Worm (Caenorhabditis elegans): Measurements from ENCODE around the gene smoc-1.

Gene smoc-1

DNA sequence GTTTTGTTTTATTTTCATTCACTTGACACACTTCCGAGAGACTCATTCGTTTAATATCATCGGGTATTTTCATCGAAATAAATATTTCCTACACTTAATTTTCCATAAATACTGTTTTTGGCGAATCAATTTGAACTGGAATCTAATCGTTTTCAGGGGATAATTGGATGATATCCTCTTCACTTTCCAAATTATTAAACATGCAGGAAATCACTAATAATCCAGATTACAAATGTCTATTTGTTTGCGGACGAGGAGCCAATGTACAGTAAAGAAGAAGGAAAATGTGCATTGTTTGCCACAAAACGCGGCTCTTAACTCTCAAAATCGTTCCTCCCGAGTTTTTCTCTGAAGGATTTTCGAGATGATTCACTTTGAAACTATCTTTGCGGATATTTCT, 19.1 kb downstream of the smoc-1 start, which contains the start of gene F55A11.6:
TSS of gene F55A11.6 (plus strand) at position 301 of the 400 bp plus-strand sequence.
- TF ChIP-seq fkh-10 (GFP tag; optimal IDR thresholded peaks at IDR 0.05) = no peak
- TF ChIP-seq mml-1 (tag; optimal IDR thresholded peaks at IDR 0.05) = no peak
- TF ChIP-seq ceh-28 (tag; optimal IDR thresholded peaks at IDR 0.05) = no peak
- no peak for TF ChIP-seq unc-62 (GFP tag; optimal IDR thresholded peaks at IDR 0.05)
- no peak for TF ChIP-seq nhr-77 (tag; optimal IDR thresholded peaks at IDR 0.05)
- TF ChIP-seq jun-1 (tag; optimal IDR thresholded peaks at IDR 0.05) = no peak

DNA sequence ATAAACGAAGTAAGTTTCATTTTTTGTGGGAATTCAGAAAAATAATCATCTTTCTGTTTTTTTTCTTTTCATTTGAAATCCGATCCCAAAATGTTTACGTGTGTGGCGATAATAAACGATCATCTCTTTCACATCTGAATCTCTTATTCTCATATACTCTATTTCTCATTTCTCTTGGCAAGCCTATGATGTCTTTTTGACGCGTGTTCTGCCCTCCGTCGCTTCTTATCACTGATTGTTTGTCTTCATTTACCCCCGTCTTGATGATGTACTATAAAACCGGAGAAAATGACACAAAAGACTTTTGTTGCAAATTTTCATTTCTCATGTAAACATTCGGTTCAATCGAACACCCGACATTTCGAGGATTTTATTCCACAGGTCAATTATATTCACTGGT, 20.4 kb downstream of the smoc-1 start:
- peak; percentile 6 for TF ChIP-seq pha-4 (tag; optimal IDR thresholded peaks at IDR 0.05)
- TF ChIP-seq ama-1 (optimal IDR thresholded peaks at IDR 0.05) = no peak
- TF ChIP-seq nhr-28 (tag; optimal IDR thresholded peaks at IDR 0.05) = no peak
- peak; percentile 19 for TF ChIP-seq nfya-1 (tag; optimal IDR thresholded peaks at IDR 0.05; ENCODE audit: insufficient read depth)
- TF ChIP-seq elt-3 (tag; optimal IDR thresholded peaks at IDR 0.05) = peak in 1 of 3 experiments; percentile 42
- no peak for TF ChIP-seq nhr-237 (tag; optimal IDR thresholded peaks at IDR 0.05)
- peak; percentile 62 for TF ChIP-seq elt-2 (tag; optimal IDR thresholded peaks at IDR 0.05)
- TF ChIP-seq ceh-16 (tag; optimal IDR thresholded peaks at IDR 0.05) = no peak
- TF ChIP-seq sea-2 (GFP tag; optimal IDR thresholded peaks at IDR 0.05) = no peak
- peak; percentile 47 for TF ChIP-seq egl-5 (tag; optimal IDR thresholded peaks at IDR 0.05)
- TF ChIP-seq pqm-1 (tag; optimal IDR thresholded peaks at IDR 0.05) = peak; percentile 13

DNA sequence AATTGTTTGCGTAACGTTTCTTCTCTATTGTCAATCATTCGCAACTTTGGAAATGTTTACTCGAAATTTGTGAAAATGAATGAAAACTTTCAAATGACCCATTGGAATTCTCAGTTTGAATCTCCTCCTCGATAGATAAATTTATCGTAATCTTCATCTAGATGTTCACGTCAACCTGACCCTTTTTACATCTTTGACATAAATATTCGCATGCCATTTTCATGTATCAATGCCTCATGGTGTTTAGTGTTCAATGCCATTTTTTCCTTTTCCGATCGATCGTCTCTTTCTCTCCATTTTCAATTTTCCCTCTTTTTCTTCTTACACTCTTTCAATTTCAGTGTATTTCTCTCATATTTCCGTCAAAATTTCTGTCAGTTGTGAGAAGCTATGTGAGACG, 21.9 kb downstream of the smoc-1 start:
- TF ChIP-seq aly-2 (tag; optimal IDR thresholded peaks at IDR 0.05) (no peak), ceh-28 (tag; optimal IDR thresholded peaks at IDR 0.05) (no peak), ZK546.5 (tag; optimal IDR thresholded peaks at IDR 0.05) (no peak), fkh-2 (tag; optimal IDR thresholded peaks at IDR 0.05) (no peak), ceh-9 (tag; optimal IDR thresholded peaks at IDR 0.05) (no peak), nhr-43 (tag; optimal IDR thresholded peaks at IDR 0.05; ENCODE audit: poor library complexity, severe bottlenecking) (no peak), ama-1 (optimal IDR thresholded peaks at IDR 0.05) (no peak), nhr-77 (tag; optimal IDR thresholded peaks at IDR 0.05) (no peak), ceh-82 (tag; optimal IDR thresholded peaks at IDR 0.05) (no peak), nhr-25 (tag; optimal IDR thresholded peaks at IDR 0.05) (peak; percentile 73), eor-1 (tag; optimal IDR thresholded peaks at IDR 0.05) (no peak), hmg-11 (tag; optimal IDR thresholded peaks at IDR 0.05) (no peak), lsy-12 (tag; optimal IDR thresholded peaks at IDR 0.05) (no peak), egl-5 (tag; optimal IDR thresholded peaks at IDR 0.05) (no peak), nfya-1 (tag; optimal IDR thresholded peaks at IDR 0.05; ENCODE audit: insufficient read depth) (no peak), nhr-12 (tag; optimal IDR thresholded peaks at IDR 0.05) (no peak), nhr-67 (tag; optimal IDR thresholded peaks at IDR 0.05) (no peak), nhr-23 (tag; optimal IDR thresholded peaks at IDR 0.05) (peak; percentile 51), nhr-11 (tag; optimal IDR thresholded peaks at IDR 0.05) (no peak), R02D3.7 (tag; optimal IDR thresholded peaks at IDR 0.05) (no peak), ztf-11 (tag; optimal IDR thresholded peaks at IDR 0.05) (no peak), elt-1 (tag; optimal IDR thresholded peaks at IDR 0.05) (peak; percentile 95), ceh-16 (tag; optimal IDR thresholded peaks at IDR 0.05) (no peak), nhr-76 (tag; optimal IDR thresholded peaks at IDR 0.05) (no peak)

DNA sequence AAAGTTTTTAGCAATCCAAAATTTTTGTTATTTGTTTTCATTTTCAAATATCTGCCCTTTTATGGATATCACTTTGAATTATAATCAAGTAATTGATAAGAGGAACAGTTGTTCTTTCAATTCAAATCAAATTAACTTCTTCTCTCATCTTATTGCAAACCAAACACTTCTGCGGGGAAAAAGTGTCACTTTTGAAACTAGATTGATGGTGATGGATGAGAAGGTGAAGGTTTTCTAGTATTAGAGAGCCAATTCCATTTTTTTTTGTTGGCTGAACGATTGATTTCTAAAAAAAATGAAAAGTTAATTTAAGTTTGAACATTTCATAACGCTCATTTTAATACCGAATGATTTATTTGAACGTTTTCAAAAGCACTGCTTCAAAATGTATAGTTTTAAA, 22.4 kb downstream of the smoc-1 start:
- TF ChIP-seq ama-1 (optimal IDR thresholded peaks at IDR 0.05) (no peak), unc-62 (GFP tag; optimal IDR thresholded peaks at IDR 0.05) (peak; percentile 89)

DNA sequence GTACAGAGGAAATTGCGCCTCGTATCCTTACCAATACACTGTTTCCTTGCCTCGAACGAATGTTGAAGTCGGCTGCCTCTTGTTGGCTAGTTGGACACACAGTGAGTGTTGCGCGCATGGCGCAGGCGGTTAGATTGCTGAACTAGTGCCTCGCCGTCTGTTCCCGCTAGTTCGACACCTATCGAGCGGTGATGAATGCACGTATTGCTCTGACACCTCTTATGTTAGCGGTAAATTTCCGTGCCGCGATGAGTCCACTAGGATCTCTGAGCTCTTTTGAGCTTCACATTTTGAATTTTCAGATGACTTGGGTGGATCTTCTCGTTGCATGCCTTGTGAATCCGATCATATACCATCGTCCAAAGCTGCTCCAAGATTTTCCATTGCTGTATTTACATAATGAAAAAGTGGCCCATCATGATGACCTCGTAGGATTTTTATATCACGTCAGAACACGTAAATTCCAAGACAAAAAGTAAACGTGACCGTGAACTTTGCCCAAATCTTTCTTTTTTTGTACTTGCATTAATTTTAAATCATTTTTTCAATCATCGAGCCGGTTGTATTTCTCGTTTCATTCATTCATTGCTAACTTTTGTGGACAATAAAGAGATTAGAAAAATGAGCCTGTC, 25.5 kb downstream of the smoc-1 start, which contains the start of gene F55A11.11:
TSS of gene F55A11.11 (plus strand) at position 341 of the 632 bp plus-strand sequence.
- TF ChIP-seq lsy-12 (tag; optimal IDR thresholded peaks at IDR 0.05) (peak; percentile 85), snpc-4 (tag; optimal IDR thresholded peaks at IDR 0.05) (peak; percentile 45), nhr-28 (tag; optimal IDR thresholded peaks at IDR 0.05) (no peak), pha-4 (tag; optimal IDR thresholded peaks at IDR 0.05) (peak; percentile 78), egl-27 (tag; optimal IDR thresholded peaks at IDR 0.05) (peak; percentile 64), hmg-11 (tag; optimal IDR thresholded peaks at IDR 0.05) (peak; percentile 98), ztf-4 (tag; optimal IDR thresholded peaks at IDR 0.05) (peak; percentile 75), nhr-12 (tag; optimal IDR thresholded peaks at IDR 0.05) (no peak), nhr-43 (tag; optimal IDR thresholded peaks at IDR 0.05; ENCODE audit: poor library complexity, severe bottlenecking) (peak; percentile 86), skn-1 (tag; optimal IDR thresholded peaks at IDR 0.05) (peak; percentile 49), ztf-11 (tag; optimal IDR thresholded peaks at IDR 0.05) (no peak), ZK546.5 (tag; optimal IDR thresholded peaks at IDR 0.05) (no peak), sea-2 (GFP tag; optimal IDR thresholded peaks at IDR 0.05) (no peak), mdl-1 (tag; optimal IDR thresholded peaks at IDR 0.05) (no peak), nhr-77 (tag; optimal IDR thresholded peaks at IDR 0.05) (no peak), nhr-11 (tag; optimal IDR thresholded peaks at IDR 0.05) (no peak), ceh-28 (tag; optimal IDR thresholded peaks at IDR 0.05) (no peak), mml-1 (tag; optimal IDR thresholded peaks at IDR 0.05) (no peak), tbx-2 (tag; optimal IDR thresholded peaks at IDR 0.05) (peak; percentile 78), elt-3 (tag; optimal IDR thresholded peaks at IDR 0.05) (peak in 1 of 3 experiments; percentile 4), fkh-10 (GFP tag; optimal IDR thresholded peaks at IDR 0.05) (no peak), ama-1 (optimal IDR thresholded peaks at IDR 0.05) (peak; percentile 80), lin-39 (tag; optimal IDR thresholded peaks at IDR 0.05) (peak; percentile 96), nfya-1 (tag; optimal IDR thresholded peaks at IDR 0.05; ENCODE audit: insufficient read depth) (peak; percentile 58), unc-39 (tag; optimal IDR thresholded peaks at IDR 0.05) (no peak), pqm-1 (tag; optimal IDR thresholded peaks at IDR 0.05) (peak; percentile 46)
